Fruit fly (Drosophila melanogaster): Measurements from ENCODE around the gene CG34241.
A peak's percentile ranks its signal among the peaks of the same experiment; 100 is the strongest.

Gene CG34241

dm6 chr3L:12082521-12082841 is 45.3 kb upstream of the CG34241 start:
- TF ChIP-seq CG13204 (GFP tag; optimal IDR thresholded peaks at IDR 0.05) (no peak), Ets98B (GFP tag; IDR thresholded peaks at IDR 0.05) (no peak; the same call in 1 of the 2 replicates), CG12605 (GFP tag; IDR thresholded peaks at IDR 0.05) (0 out of 2 replicates have a peak, but pooled peaks have one; percentile 7), Snoo (tag; optimal IDR thresholded peaks at IDR 0.05) (no peak)

dm6 chr3L:12083092-12083680 is 44.6 kb upstream of the CG34241 start:
- TF ChIP-seq CG9948 (tag; optimal IDR thresholded peaks at IDR 0.05) (no peak), CG15710 (tag; optimal IDR thresholded peaks at IDR 0.05) (no peak), CG8159 (tag; optimal IDR thresholded peaks at IDR 0.05) (no peak), CG10348 (GFP tag; IDR thresholded peaks at IDR 0.05) (no peak), Pif1A (GFP tag; optimal IDR thresholded peaks at IDR 0.05) (no peak), EcR (GFP tag; optimal IDR thresholded peaks at IDR 0.05) (no peak), Ets98B (GFP tag; IDR thresholded peaks at IDR 0.05) (no peak)

- TF ChIP-seq EcR (GFP tag; optimal IDR thresholded peaks at IDR 0.05) (no peak), CG4496 (GFP tag; IDR thresholded peaks at IDR 0.05) (no peak), rn (GFP tag; IDR thresholded peaks at IDR 0.05) (no peak), Ets98B (GFP tag; IDR thresholded peaks at IDR 0.05) (no peak), CG17806 (tag; optimal IDR thresholded peaks at IDR 0.05) (no peak), CG12605 (GFP tag; IDR thresholded peaks at IDR 0.05) (no peak), CG8301 (tag; optimal IDR thresholded peaks at IDR 0.05) (no peak)
Observed at dm6 chr3L:12083861-12084260, 43.9 kb upstream of the CG34241 start.

- TF ChIP-seq CG8301 (tag; optimal IDR thresholded peaks at IDR 0.05) (no peak), Pif1B (GFP tag; optimal IDR thresholded peaks at IDR 0.05) (no peak), CG8159 (tag; optimal IDR thresholded peaks at IDR 0.05) (no peak), D1 (tag; optimal IDR thresholded peaks at IDR 0.05) (no peak), CG10348 (GFP tag; IDR thresholded peaks at IDR 0.05) (no peak), Pif1A (GFP tag; optimal IDR thresholded peaks at IDR 0.05) (no peak), CG13204 (GFP tag; optimal IDR thresholded peaks at IDR 0.05) (no peak), Ets98B (GFP tag; IDR thresholded peaks at IDR 0.05) (no peak), CG12605 (GFP tag; IDR thresholded peaks at IDR 0.05) (no peak), EcR (GFP tag; optimal IDR thresholded peaks at IDR 0.05) (no peak), CG32121 (GFP tag; IDR thresholded peaks at IDR 0.05) (no peak), CG15710 (tag; optimal IDR thresholded peaks at IDR 0.05) (no peak), gl (tag; optimal IDR thresholded peaks at IDR 0.05) (no peak), CG34367 (tag; optimal IDR thresholded peaks at IDR 0.05) (no peak), CG17806 (tag; optimal IDR thresholded peaks at IDR 0.05) (no peak), CG14655 (GFP tag; optimal IDR thresholded peaks at IDR 0.05) (no peak)
Observed at dm6 chr3L:12084969-12085690, 42.6 kb upstream of the CG34241 start.

dm6 chr3L:12085691-12086078 is 42.1 kb upstream of the CG34241 start:
- TF ChIP-seq CG15710 (tag; optimal IDR thresholded peaks at IDR 0.05) = no peak
- TF ChIP-seq CG12605 (GFP tag; IDR thresholded peaks at IDR 0.05) = no peak
- no peak for TF ChIP-seq CG13204 (GFP tag; optimal IDR thresholded peaks at IDR 0.05)
- no peak for TF ChIP-seq CG4496 (GFP tag; IDR thresholded peaks at IDR 0.05)
- no peak for TF ChIP-seq CG17806 (tag; optimal IDR thresholded peaks at IDR 0.05)
- no peak for TF ChIP-seq Snoo (tag; optimal IDR thresholded peaks at IDR 0.05)
- no peak for TF ChIP-seq CG32121 (GFP tag; IDR thresholded peaks at IDR 0.05)
- no peak for TF ChIP-seq CG8159 (tag; optimal IDR thresholded peaks at IDR 0.05)
- TF ChIP-seq D1 (tag; optimal IDR thresholded peaks at IDR 0.05) = no peak
- TF ChIP-seq CG9948 (tag; optimal IDR thresholded peaks at IDR 0.05) = no peak
- TF ChIP-seq CG8301 (tag; optimal IDR thresholded peaks at IDR 0.05) = no peak
- no peak for TF ChIP-seq CG14655 (GFP tag; optimal IDR thresholded peaks at IDR 0.05)
- TF ChIP-seq fd96Ca (GFP tag; IDR thresholded peaks at IDR 0.05) = no peak
- no peak for TF ChIP-seq Pif1A (GFP tag; optimal IDR thresholded peaks at IDR 0.05)
- TF ChIP-seq gl (tag; optimal IDR thresholded peaks at IDR 0.05) = no peak

- TF ChIP-seq CG14655 (GFP tag; optimal IDR thresholded peaks at IDR 0.05) = no peak
Observed at dm6 chr3L:12088326-12088725, 39.5 kb upstream of the CG34241 start, which contains the start of gene CG17154. Gene CG17154, plus strand, starts transcription at chr3L:12088626.

dm6 chr3L:12090184-12090897 is 37.4 kb upstream of the CG34241 start:
- TF ChIP-seq gl (tag; optimal IDR thresholded peaks at IDR 0.05) (peak; percentile 9), Pif1B (GFP tag; optimal IDR thresholded peaks at IDR 0.05) (peak; percentile 39), fd96Ca (GFP tag; IDR thresholded peaks at IDR 0.05) (no peak), EcR (GFP tag; optimal IDR thresholded peaks at IDR 0.05) (peak; percentile 71), CG32121 (GFP tag; IDR thresholded peaks at IDR 0.05) (peak; percentile 19; the same call in 1 of the 2 replicates), CG13204 (GFP tag; optimal IDR thresholded peaks at IDR 0.05) (no peak), CG14655 (GFP tag; optimal IDR thresholded peaks at IDR 0.05) (peak; percentile 43), CG10348 (GFP tag; IDR thresholded peaks at IDR 0.05) (no peak), Snoo (tag; optimal IDR thresholded peaks at IDR 0.05) (peak; percentile 67), CG8159 (tag; optimal IDR thresholded peaks at IDR 0.05) (peak; percentile 24), D1 (tag; optimal IDR thresholded peaks at IDR 0.05) (peak; percentile 4), CG15710 (tag; optimal IDR thresholded peaks at IDR 0.05) (peak; percentile 2), rn (GFP tag; IDR thresholded peaks at IDR 0.05) (no peak), CG12605 (GFP tag; IDR thresholded peaks at IDR 0.05) (0 out of 2 replicates have a peak, but pooled peaks have one; percentile 28), CG8301 (tag; optimal IDR thresholded peaks at IDR 0.05) (peak; percentile 18), Pif1A (GFP tag; optimal IDR thresholded peaks at IDR 0.05) (peak; percentile 40), Ets98B (GFP tag; IDR thresholded peaks at IDR 0.05) (no peak), CG17806 (tag; optimal IDR thresholded peaks at IDR 0.05) (no peak), CG34367 (tag; optimal IDR thresholded peaks at IDR 0.05) (no peak), CG9948 (tag; optimal IDR thresholded peaks at IDR 0.05) (no peak), CG4496 (GFP tag; IDR thresholded peaks at IDR 0.05) (peak; percentile 72; the same call in 2 of the 3 replicates)
